Worm (Caenorhabditis elegans) whole organism, L2 larva: ENCODE data around the gene eng-1.
A peak's percentile ranks its signal among the peaks of the same experiment; 100 is the strongest.

Experiments used
- F13H6.1 ChIP-seq: sonication (generic microtip); optimal IDR thresholded peaks from 2 replicates; lab custom pipeline; 2016; ENCODE audit warnings: missing genetic modification characterization, missing compliant biosample characterization
- R02D3.7 ChIP-seq: fragments of 150-350 bp; optimal IDR thresholded peaks from 2 replicates; lab custom pipeline; 2014; ENCODE audit warnings: missing biosample characterization, missing genetic modification characterization
- ZK546.5 ChIP-seq: sonication (generic microtip); optimal IDR thresholded peaks from 2 replicates; lab custom pipeline; 2017; ENCODE audit warnings: missing biosample characterization, missing genetic modification characterization
- ceh-16 ChIP-seq: fragments of 150-350 bp; optimal IDR thresholded peaks from 2 replicates; lab custom pipeline; 2014; ENCODE audit warnings: missing biosample characterization, missing genetic modification characterization
- elt-3 ChIP-seq: sonication (generic microtip); optimal IDR thresholded peaks from 2 replicates; lab custom pipeline; 2017; ENCODE audit warnings: missing biosample characterization, missing genetic modification characterization
- fos-1 ChIP-seq: fragments of 150-350 bp; optimal IDR thresholded peaks from 2 replicates; lab custom pipeline; 2014; ENCODE audit warnings: missing biosample characterization, missing genetic modification characterization
- mdl-1 ChIP-seq, 2 experiments: fragments of 150-350 bp in 1 of 2; sonication (generic microtip) in 1 of 2; optimal IDR thresholded peaks; 2 replicates each; lab custom pipeline; 2017; ENCODE audit warnings: missing biosample characterization in 2 of 2, missing genetic modification characterization in 2 of 2
- nhr-12 ChIP-seq: fragments of 150-350 bp; optimal IDR thresholded peaks from 2 replicates; lab custom pipeline; 2014; ENCODE audit warnings: missing biosample characterization, missing genetic modification characterization
- nhr-129 ChIP-seq: fragments of 150-350 bp; optimal IDR thresholded peaks from 2 replicates; lab custom pipeline; 2014; ENCODE audit warnings: missing biosample characterization, missing genetic modification characterization
- nhr-237 ChIP-seq: fragments of 150-350 bp; optimal IDR thresholded peaks from 2 replicates; lab custom pipeline; 2014; ENCODE audit warnings: missing biosample characterization, missing genetic modification characterization
- nhr-25 ChIP-seq: fragments of 150-350 bp; sonication (generic microtip); optimal IDR thresholded peaks from 3 replicates; lab custom pipeline; 2014; ENCODE audit warnings: missing biosample characterization, missing genetic modification characterization
- nhr-6 ChIP-seq: fragments of 150-350 bp; optimal IDR thresholded peaks from 2 replicates; lab custom pipeline; 2014; ENCODE audit warnings: missing biosample characterization, missing genetic modification characterization
- snpc-4 ChIP-seq: fragments of 150-350 bp; optimal IDR thresholded peaks from 2 replicates; lab custom pipeline; 2014; ENCODE audit warnings: missing biosample characterization, missing genetic modification characterization

DNA sequence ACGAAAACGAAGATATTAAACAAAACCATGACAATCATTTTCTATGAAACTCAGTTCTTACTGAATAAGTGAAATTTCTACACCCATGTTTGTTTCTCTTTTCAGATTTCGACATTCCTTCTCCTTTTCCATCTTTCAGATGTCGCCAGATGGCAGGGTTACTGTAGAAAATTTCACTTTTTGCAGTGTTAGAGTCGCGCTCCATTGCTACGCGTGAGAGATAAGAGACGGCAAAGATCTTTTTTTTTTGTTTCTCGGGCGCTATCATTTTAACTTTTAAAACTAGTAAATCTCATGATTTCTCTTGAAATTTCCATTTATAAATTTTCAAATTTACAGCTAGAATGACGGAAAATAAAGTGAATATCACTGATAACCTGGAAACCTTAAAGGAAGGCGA, 9.9 kb upstream of the eng-1 start, which contains the start of the genes mig-21 and F01F1.2:
- TF ChIP-seq nhr-237 (tag; lab: Kevin White, UChicago), result no peak
- TF ChIP-seq ceh-16 (tag; lab: Kevin White, UChicago), result no peak
- no peak for TF ChIP-seq mdl-1 (tag; optimal IDR thresholded peaks at IDR 0.05; lab: Kevin White, UChicago)
- no peak for TF ChIP-seq snpc-4 (tag; lab: Kevin White, UChicago)
- TF ChIP-seq elt-3, result no peak
- no peak for TF ChIP-seq nhr-12 (tag; lab: Kevin White, UChicago)
- no peak for TF ChIP-seq nhr-6 (tag; lab: Kevin White, UChicago)
- TF ChIP-seq nhr-129 (tag; lab: Kevin White, UChicago), result no peak
- TF ChIP-seq ZK546.5 (tag; lab: Kevin White, UChicago), result no peak
- no peak for TF ChIP-seq F13H6.1 (tag; lab: Kevin White, UChicago)
- TF ChIP-seq fos-1, result no peak
- peak; percentile 8 for TF ChIP-seq nhr-25
- no peak for TF ChIP-seq R02D3.7 (tag; lab: Kevin White, UChicago)
